Fruit fly (Drosophila melanogaster) whole organism, embryonic: ENCODE measurements around the gene Ldaf1.

ENCODE experiments used
- Bteb2 ChIP-seq: fragments of 200-800 bp; sonication (Bioruptor generic); optimal IDR thresholded peaks from 2 replicates; lab custom pipeline; 2016; ENCODE audit warnings: missing biosample characterization, missing genetic modification characterization
- CG10654 ChIP-seq: fragments of 200-800 bp; sonication (Bioruptor generic); optimal IDR thresholded peaks from 2 replicates; lab custom pipeline; 2016; ENCODE audit warnings: missing biosample characterization, missing genetic modification characterization
- CG12104 ChIP-seq: fragments of 200-800 bp; sonication (Bioruptor generic); optimal IDR thresholded peaks from 3 replicates; lab custom pipeline; 2016; ENCODE audit warnings: missing biosample characterization, missing genetic modification characterization
- CG12942 ChIP-seq: fragments of 200-800 bp; sonication (Bioruptor generic); optimal IDR thresholded peaks from 3 replicates; lab custom pipeline; 2016; ENCODE audit warnings: missing biosample characterization, missing genetic modification characterization
- CG17328 ChIP-seq: fragments of 200-800 bp; sonication (Bioruptor generic); IDR thresholded peaks from 2 replicates; pipeline ENCODE4 v1.3.6; 2022; ENCODE audit warnings: missing biosample characterization, missing genetic modification characterization
- CG17359 ChIP-seq: fragments of 200-800 bp; sonication (Bioruptor generic); optimal IDR thresholded peaks from 3 replicates; lab custom pipeline; 2018; ENCODE audit warnings: missing biosample characterization, mild to moderate bottlenecking, missing genetic modification characterization, moderate library complexity
- CG17612 ChIP-seq: fragments of 200-800 bp; sonication (Bioruptor generic); IDR thresholded peaks from 2 replicates; pipeline ENCODE4 v1.3.6; 2022; ENCODE audit warnings: missing biosample characterization, missing genetic modification characterization
- CG1832 ChIP-seq: fragments of 200-800 bp; sonication (Bioruptor generic); optimal IDR thresholded peaks from 2 replicates; lab custom pipeline; 2017; ENCODE audit warnings: missing biosample characterization, mild to moderate bottlenecking, missing genetic modification characterization, inconsistent platforms
- CG2712 ChIP-seq: fragments of 200-800 bp; optimal IDR thresholded peaks from 3 replicates; lab custom pipeline; 2019; ENCODE audit warnings: missing biosample characterization, mild to moderate bottlenecking, missing genetic modification characterization, moderate library complexity
- CG2889 ChIP-seq: fragments of 200-800 bp; sonication (Bioruptor generic); IDR thresholded peaks from 3 replicates; pipeline ENCODE4 v1.3.6; 2022; ENCODE audit warnings: missing biosample characterization, missing genetic modification characterization
- CG32532 ChIP-seq: fragments of 200-800 bp; sonication (Bioruptor generic); IDR thresholded peaks from 2 replicates; pipeline ENCODE4 v1.3.6; 2022; ENCODE audit warnings: missing biosample characterization, missing genetic modification characterization
- CG3726 ChIP-seq: fragments of 200-800 bp; sonication (Bioruptor generic); IDR thresholded peaks from 3 replicates; pipeline ENCODE4, ENCODE4 v1.3.6; 2022; ENCODE audit warnings: missing biosample characterization, missing genetic modification characterization
- CG4820 ChIP-seq: fragments of 200-800 bp; sonication (Bioruptor generic); optimal IDR thresholded peaks from 3 replicates; lab custom pipeline; 2016; ENCODE audit warnings: missing biosample characterization, missing genetic modification characterization
- CG6254 ChIP-seq: fragments of 200-800 bp; sonication (Bioruptor generic); optimal IDR thresholded peaks from 3 replicates; lab custom pipeline; 2017; ENCODE audit warnings: mild to moderate bottlenecking, missing biosample characterization, missing genetic modification reagents, missing genetic modification characterization
- CG7556 ChIP-seq: fragments of 200-800 bp; sonication (Bioruptor generic); optimal IDR thresholded peaks from 2 replicates; lab custom pipeline; 2017; ENCODE audit warnings: missing biosample characterization, mild to moderate bottlenecking, missing genetic modification characterization
- CG9817 ChIP-seq: fragments of 200-800 bp; sonication (Bioruptor generic); optimal IDR thresholded peaks from 2 replicates; lab custom pipeline; 2018; ENCODE audit warnings: missing biosample characterization, mild to moderate bottlenecking, missing genetic modification characterization, moderate library complexity
- CG9876 ChIP-seq: fragments of 200-800 bp; sonication (Bioruptor generic); optimal IDR thresholded peaks from 2 replicates; lab custom pipeline; 2016; ENCODE audit warnings: missing biosample characterization, missing genetic modification characterization
- Camta ChIP-seq: fragments of 200-800 bp; sonication (Bioruptor generic); optimal IDR thresholded peaks from 2 replicates; lab custom pipeline; 2016; ENCODE audit warnings: missing biosample characterization, missing genetic modification characterization
- D ChIP-seq, 2 experiments: fragments of 200-800 bp in 1 of 2; fragments of >200 bp in 1 of 2; sonication (Bioruptor generic) in 1 of 2; optimal IDR thresholded peaks; 2 replicates in 1 of 2; 3 replicates in 1 of 2; lab custom pipeline; 2017; ENCODE audit warnings: mild to moderate bottlenecking in 1 of 2, missing biosample characterization in 1 of 2, missing genetic modification characterization in 1 of 2, missing genetic modification reagents in 1 of 2
- Dll ChIP-seq: fragments of 200-800 bp; sonication (Bioruptor generic); IDR thresholded peaks from 4 replicates; pipeline ENCODE4 v1.3.6; 2022; ENCODE audit warnings: missing biosample characterization, missing genetic modification characterization; ENCODE audit not compliant: partially characterized antibody
- Doc3 ChIP-seq: fragments of 200-800 bp; sonication (Bioruptor generic); IDR thresholded peaks from 3 replicates; pipeline ENCODE4 v1.3.6; 2022; ENCODE audit warnings: missing biosample characterization, missing genetic modification characterization; ENCODE audit not compliant: partially characterized antibody
- Drgx ChIP-seq: fragments of 200-800 bp; sonication (Bioruptor generic); IDR thresholded peaks from 2 replicates; pipeline ENCODE4 v1.3.6; 2022; ENCODE audit warnings: missing biosample characterization, missing genetic modification characterization
- E2f2 ChIP-seq: fragments of 200-800 bp; sonication (Bioruptor generic); IDR thresholded peaks from 2 replicates; pipeline ENCODE4 v1.3.6; 2022; ENCODE audit warnings: missing biosample characterization, missing genetic modification characterization
- HLH4C ChIP-seq: fragments of 200-800 bp; sonication (Bioruptor generic); IDR thresholded peaks from 3 replicates; pipeline ENCODE4 v1.3.6; 2022; ENCODE audit warnings: missing biosample characterization, missing genetic modification characterization; ENCODE audit not compliant: partially characterized antibody
- NFAT ChIP-seq: fragments of 200-800 bp; sonication (Bioruptor generic); IDR thresholded peaks from 2 replicates; pipeline ENCODE4 v1.3.6; 2022; ENCODE audit warnings: missing biosample characterization, missing genetic modification characterization
- Nf-YC ChIP-seq: fragments of 200-800 bp; optimal IDR thresholded peaks from 3 replicates; lab custom pipeline; 2019; ENCODE audit warnings: missing biosample characterization, mild to moderate bottlenecking, missing genetic modification characterization, moderate library complexity
- Pdp1 ChIP-seq, 2 experiments: fragments of 200-800 bp; sonication (Bioruptor generic); optimal IDR thresholded peaks; 3 replicates each; lab custom pipeline; 2016; ENCODE audit warnings: missing biosample characterization in 2 of 2, missing genetic modification characterization in 2 of 2, mild to moderate bottlenecking in 1 of 2, moderate library complexity in 1 of 2
- Sin3A ChIP-seq: fragments of >200 bp; optimal IDR thresholded peaks from 2 replicates; lab custom pipeline; 2018
- TFAM ChIP-seq: fragments of 200-800 bp; sonication (Bioruptor generic); optimal IDR thresholded peaks from 2 replicates; lab custom pipeline; 2017; ENCODE audit warnings: missing biosample characterization, missing genetic modification characterization, inconsistent platforms
- Usf ChIP-seq: fragments of 200-800 bp; sonication (Bioruptor generic); optimal IDR thresholded peaks from 2 replicates; lab custom pipeline; 2017; ENCODE audit warnings: missing genotype, missing biosample characterization, missing genetic modification characterization
- bigmax ChIP-seq: fragments of 200-800 bp; sonication (Bioruptor generic); optimal IDR thresholded peaks from 2 replicates; lab custom pipeline; 2018; ENCODE audit warnings: missing biosample characterization, mild to moderate bottlenecking, missing genetic modification characterization
- ci ChIP-seq: fragments of 200-800 bp; sonication (Bioruptor generic); IDR thresholded peaks from 3 replicates; pipeline ENCODE4 v1.3.6; 2022; ENCODE audit warnings: missing biosample characterization, missing genetic modification characterization
- ftz-f1 ChIP-seq: fragments of 200-800 bp; sonication (Bioruptor generic); optimal IDR thresholded peaks from 2 replicates; lab custom pipeline; 2016; ENCODE audit warnings: missing biosample characterization, missing genetic modification characterization
- grn ChIP-seq: fragments of 200-800 bp; sonication (Bioruptor generic); optimal IDR thresholded peaks from 3 replicates; lab custom pipeline; 2017; ENCODE audit warnings: missing biosample characterization, missing genetic modification characterization
- h ChIP-seq: fragments of >200 bp; optimal IDR thresholded peaks from 2 replicates; lab custom pipeline; 2017
- hkb ChIP-seq, 2 experiments: fragments of 200-800 bp in 1 of 2; fragments of >200 bp in 1 of 2; sonication (Bioruptor generic) in 1 of 2; IDR thresholded peaks in 1 of 2; optimal IDR thresholded peaks in 1 of 2; 2 replicates each; pipeline versions ENCODE4 v1.3.6 to Lab custom; 2017 to 2022; ENCODE audit warnings: missing biosample characterization in 1 of 2, missing genetic modification characterization in 1 of 2
- jing ChIP-seq: fragments of 200-800 bp; sonication (Bioruptor generic); optimal IDR thresholded peaks from 2 replicates; lab custom pipeline; 2018; ENCODE audit warnings: missing biosample characterization, mild to moderate bottlenecking, missing genetic modification characterization
- klu ChIP-seq: fragments of 200-800 bp; sonication (Bioruptor generic); IDR thresholded peaks from 2 replicates; pipeline ENCODE4 v1.3.6; 2022; ENCODE audit warnings: missing biosample characterization, missing genetic modification characterization
- oc ChIP-seq: fragments of 200-800 bp; sonication (Bioruptor generic); optimal IDR thresholded peaks from 2 replicates; lab custom pipeline; 2018; ENCODE audit warnings: missing biosample characterization, mild to moderate bottlenecking, missing genetic modification characterization, moderate library complexity
- sens-2 ChIP-seq: fragments of 200-800 bp; sonication (Bioruptor generic); IDR thresholded peaks from 2 replicates; pipeline ENCODE4 v1.3.6; 2022; ENCODE audit warnings: missing biosample characterization, missing genetic modification characterization
- ttk ChIP-seq: fragments of 200-800 bp; sonication (Bioruptor generic); IDR thresholded peaks from 2 replicates; pipeline ENCODE4 v2.1.2; 2022; ENCODE audit warnings: missing biosample characterization, missing genetic modification characterization
- zf30C ChIP-seq: fragments of 200-800 bp; sonication (Bioruptor generic); optimal IDR thresholded peaks from 3 replicates; lab custom pipeline; 2018; ENCODE audit warnings: missing biosample characterization, mild to moderate bottlenecking, missing genetic modification characterization

Ldaf1 gene

DNA sequence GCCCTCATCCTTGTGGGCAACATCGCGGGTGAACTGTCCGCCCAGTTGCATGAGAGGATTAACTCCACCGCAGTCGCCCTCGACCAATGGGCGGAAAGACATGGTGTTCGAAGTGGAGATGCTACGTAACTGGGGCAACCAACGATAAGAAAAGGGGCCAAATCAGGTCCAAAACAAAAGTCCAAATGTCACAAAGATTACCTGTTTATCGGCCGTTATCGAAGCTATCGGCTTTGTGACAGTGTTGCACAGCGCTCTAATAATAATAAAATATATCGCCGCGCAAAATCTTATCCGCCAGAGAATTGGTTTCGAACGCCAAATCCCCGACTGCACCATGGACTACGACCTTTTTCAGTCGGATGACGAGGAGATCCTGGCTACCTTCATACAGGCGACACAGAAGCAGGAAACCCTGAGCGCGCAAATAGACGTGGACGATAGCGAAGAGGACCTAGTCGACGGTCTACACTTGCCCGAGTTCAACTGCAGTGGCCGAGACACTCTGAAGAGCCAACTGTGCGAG lies 33.1 kb downstream of the Ldaf1 start, which contains the start of the genes CG14803 and Pex5 (continued):
- TF ChIP-seq CG12104 (GFP tag; lab: Kevin White, UChicago) (no peak), jing (GFP tag; lab: Kevin White, UChicago) (no peak), ftz-f1 (GFP tag; lab: Kevin White, UChicago) (no peak), TFAM (GFP tag; lab: Kevin White, UChicago) (no peak), E2f2 (GFP tag; lab: Robert Waterston, UW) (peak; percentile 84), Pdp1 (GFP tag; optimal IDR thresholded peaks at IDR 0.05; lab: Kevin White, UChicago) (peak in 1 of 2 experiments; percentile 63), CG2712 (no peak), NFAT (GFP tag; lab: Robert Waterston, UW) (no peak), CG12942 (no peak), CG4820 (GFP tag; lab: Kevin White, UChicago) (no peak), CG2889 (no peak), h (lab: Kevin White, UChicago) (no peak), HLH4C (peak; percentile 63; the same call in 2 of the 3 replicates), CG17328 (GFP tag; lab: Robert Waterston, UW) (no peak), klu (GFP tag; lab: Robert Waterston, UW) (no peak), D (optimal IDR thresholded peaks at IDR 0.05; lab: Kevin White, UChicago) (no peak), D (GFP tag; optimal IDR thresholded peaks at IDR 0.05; lab: Kevin White, UChicago) (no peak), CG10654 (no peak), CG32532 (GFP tag; lab: Robert Waterston, UW) (no peak), Drgx (GFP tag; lab: Robert Waterston, UW) (no peak), Bteb2 (GFP tag; lab: Kevin White, UChicago) (no peak), ci (no peak), CG7556 (GFP tag; lab: Kevin White, UChicago) (no peak), CG1832 (GFP tag; lab: Kevin White, UChicago) (no peak), CG9817 (tag; lab: Kevin White, UChicago) (no peak), bigmax (GFP tag; lab: Kevin White, UChicago) (no peak), CG17359 (tag; lab: Kevin White, UChicago) (no peak), CG3726 (GFP tag; lab: Robert Waterston, UW) (no peak), CG9876 (no peak), CG6254 (GFP tag; lab: Kevin White, UChicago) (no peak), grn (no peak), Dll (peak; percentile 57; the same call in 2 of the 4 replicates), CG17612 (GFP tag; lab: Robert Waterston, UW) (no peak), hkb (optimal IDR thresholded peaks at IDR 0.05; lab: Kevin White, UChicago) (no peak), hkb (GFP tag; IDR thresholded peaks at IDR 0.05; lab: Robert Waterston, UW) (no peak), Doc3 (GFP tag; lab: Robert Waterston, UW) (peak; percentile 39; the same call in 1 of the 3 replicates), Nf-YC (peak; percentile 52), sens-2 (GFP tag; lab: Robert Waterston, UW) (no peak), oc (no peak), Camta (no peak), Usf (no peak), Sin3A (lab: Kevin White, UChicago) (peak; percentile 13), zf30C (GFP tag; lab: Kevin White, UChicago) (no peak), ttk (GFP tag; lab: Robert Waterston, UW) (no peak)
- TF ChIP-seq, all 482 proteins: peak for 58
